Worm (Caenorhabditis elegans) whole organism, young adult: ENCODE results near the gene Y75B8A.18.
"Not testable (repeated sequence)": the region's sequence is repeated elsewhere in the genome, so short reads cannot be mapped to it uniquely, and the experiment has no call there.

ENCODE experiments used
- F52B5.7 ChIP-seq: sonication (generic microtip); optimal IDR thresholded peaks from 2 replicates; lab custom pipeline; 2016; ENCODE audit warnings: mild to moderate bottlenecking, missing genetic modification characterization, missing compliant biosample characterization
- ama-1 ChIP-seq, 3 experiments: fragments of 150-350 bp in 1 of 3; sonication (generic microtip) in 2 of 3; optimal IDR thresholded peaks; 2 replicates each; lab custom pipeline; 2014 to 2018; ENCODE audit warnings: missing biosample characterization in 2 of 3, missing genetic modification characterization in 2 of 3, missing genetic modification reagents in 2 of 3
- unc-130 ChIP-seq: sonication (generic microtip); optimal IDR thresholded peaks from 2 replicates; lab custom pipeline; 2016; ENCODE audit warnings: missing genetic modification reagents, missing genetic modification characterization, missing compliant biosample characterization

ce11 chrIII:12177145-12177544 is 48.9 kb downstream of the Y75B8A.18 start, which contains the start of gene gly-11:
- TF ChIP-seq F52B5.7; unc-130 (GFP tag; lab: Kevin White, UChicago); ama-1 (optimal IDR thresholded peaks at IDR 0.05; lab: Kevin White, UChicago); ama-1 (GFP tag; optimal IDR thresholded peaks at IDR 0.05; lab: Kevin White, UChicago): not testable (repeated sequence)
